Worm (Caenorhabditis elegans): ENCODE results near the gene amt-3.

DNA sequence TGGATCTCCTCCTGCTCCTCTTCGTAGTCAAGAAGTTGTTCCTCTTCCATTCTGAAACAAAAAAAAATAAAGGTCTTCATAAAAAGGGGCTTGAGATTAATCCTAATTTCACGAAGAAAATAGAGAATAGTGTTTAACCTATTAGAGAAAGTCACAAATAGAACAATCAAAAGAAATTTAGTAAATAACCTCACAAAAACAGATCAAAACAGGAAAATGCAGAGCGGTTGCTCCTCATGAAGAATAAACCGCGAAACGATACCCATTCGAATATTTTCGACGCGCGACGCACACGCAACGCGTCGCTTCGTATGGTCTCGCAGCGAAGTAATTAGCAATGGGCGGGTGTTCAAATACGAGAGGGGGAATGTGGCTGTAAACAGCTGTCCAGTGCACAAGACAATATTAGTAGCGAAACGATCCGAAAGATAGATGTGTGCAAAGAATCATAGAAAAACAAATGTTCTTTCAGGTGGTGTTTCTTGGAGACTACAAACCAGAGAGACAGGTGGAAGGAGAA is 40.1 kb downstream of the amt-3 start, which contains the start of gene hel-1:
- peak; percentile 46; the same call in 1 of the 2 replicates for TF ChIP-seq flt-1 (GFP tag; IDR thresholded peaks at IDR 0.05)
- TF ChIP-seq aly-1 (tag; optimal IDR thresholded peaks at IDR 0.05): no peak
- no peak for TF ChIP-seq B0310.2 (tag; optimal IDR thresholded peaks at IDR 0.05)
- TF ChIP-seq scrt-1 (GFP tag; IDR thresholded peaks at IDR 0.05): no peak
- TF ChIP-seq ets-7 (tag; optimal IDR thresholded peaks at IDR 0.05): no peak
- no peak for TF ChIP-seq ama-1 (optimal IDR thresholded peaks at IDR 0.05)
- no peak for TF ChIP-seq pes-1 (GFP tag; IDR thresholded peaks at IDR 0.05)
- TF ChIP-seq ceh-13 (GFP tag; optimal IDR thresholded peaks at IDR 0.05): no peak
- TF ChIP-seq tra-4 (tag; optimal IDR thresholded peaks at IDR 0.05): no peak
- peak; percentile 75 for TF ChIP-seq F13C5.2 (tag; optimal IDR thresholded peaks at IDR 0.05)
- no peak for TF ChIP-seq sea-1 (GFP tag; conservative IDR thresholded peaks at IDR 0.05)
- no peak for TF ChIP-seq hmbx-1 (tag; optimal IDR thresholded peaks at IDR 0.05)
- no peak for TF ChIP-seq hnd-1 (tag; optimal IDR thresholded peaks at IDR 0.05)
- TF ChIP-seq hmg-4 (GFP tag; optimal IDR thresholded peaks at IDR 0.05): peak; percentile 28

Measured in whole organism, early embryonic.